Worm (Caenorhabditis elegans) whole organism, L3 larva: ENCODE data around the gene C08F8.9.

Source experiments
- R02D3.7 ChIP-seq: fragments of 150-350 bp; optimal IDR thresholded peaks from 2 replicates; lab custom pipeline; 2014; ENCODE audit warnings: missing biosample characterization, missing genetic modification characterization
- ceh-82 ChIP-seq: fragments of 150-350 bp; optimal IDR thresholded peaks from 2 replicates; lab custom pipeline; 2014; ENCODE audit warnings: missing biosample characterization, missing genetic modification characterization
- fos-1 ChIP-seq: fragments of 150-350 bp; optimal IDR thresholded peaks from 2 replicates; lab custom pipeline; 2014; ENCODE audit warnings: missing biosample characterization, missing genetic modification characterization
- lin-15B ChIP-seq: fragments of 150-350 bp; optimal IDR thresholded peaks from 2 replicates; lab custom pipeline; 2014; ENCODE audit warnings: missing biosample characterization, missing genetic modification characterization
- lin-39 ChIP-seq: fragments of 150-350 bp; optimal IDR thresholded peaks from 2 replicates; lab custom pipeline; 2018; ENCODE audit warnings: missing biosample characterization, missing genetic modification reagents, missing genetic modification characterization
- mml-1 ChIP-seq: fragments of 150-350 bp; sonication (generic microtip); optimal IDR thresholded peaks from 3 replicates; lab custom pipeline; 2014; ENCODE audit warnings: missing biosample characterization, missing genetic modification characterization
- nhr-11 ChIP-seq: fragments of 150-350 bp; optimal IDR thresholded peaks from 2 replicates; lab custom pipeline; 2014; ENCODE audit warnings: missing biosample characterization, missing genetic modification characterization
- nhr-237 ChIP-seq: fragments of 150-350 bp; optimal IDR thresholded peaks from 2 replicates; lab custom pipeline; 2014; ENCODE audit warnings: missing biosample characterization, missing genetic modification characterization
- pha-4 ChIP-seq: fragments of 150-350 bp; optimal IDR thresholded peaks from 2 replicates; lab custom pipeline; 2014; ENCODE audit warnings: missing biosample characterization, missing genetic modification reagents, missing genetic modification characterization
- pqm-1 ChIP-seq: fragments of 150-350 bp; optimal IDR thresholded peaks from 2 replicates; lab custom pipeline; 2017; ENCODE audit warnings: missing biosample characterization, missing genetic modification characterization, inconsistent platforms
- tbx-2 ChIP-seq: sonication (generic microtip); optimal IDR thresholded peaks from 2 replicates; lab custom pipeline; 2016; ENCODE audit warnings: mild to moderate bottlenecking, missing genetic modification characterization, missing compliant biosample characterization

DNA sequence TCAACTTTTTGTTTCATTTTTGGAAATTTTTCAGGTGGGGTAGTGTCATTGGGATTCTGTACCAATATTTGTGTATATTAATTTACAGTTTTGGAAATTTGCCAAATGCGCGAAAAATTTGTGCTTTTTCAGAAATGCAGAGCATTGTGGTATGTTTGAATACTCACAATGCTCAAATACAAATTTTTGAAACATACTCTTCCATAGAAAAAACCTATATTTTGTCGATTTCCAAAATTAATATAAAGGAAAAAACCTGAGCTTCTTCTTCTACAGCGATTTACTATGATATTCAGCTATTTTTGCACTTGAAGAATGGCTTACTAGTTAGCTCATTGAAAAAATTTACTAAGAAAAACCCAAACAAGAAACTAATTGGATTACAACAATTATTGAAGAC is 34.6 kb upstream of the C08F8.9 start:
- no peak for TF ChIP-seq nhr-11 (tag; lab: Kevin White, UChicago)
- TF ChIP-seq lin-39 = no peak
- no peak for TF ChIP-seq mml-1 (tag; lab: Kevin White, UChicago)
- TF ChIP-seq tbx-2 (tag; lab: Kevin White, UChicago) = no peak
- no peak for TF ChIP-seq R02D3.7 (tag; lab: Kevin White, UChicago)
- no peak for TF ChIP-seq lin-15B (tag; lab: Kevin White, UChicago)
- no peak for TF ChIP-seq pqm-1
- no peak for TF ChIP-seq ceh-82 (tag; lab: Kevin White, UChicago)
- no peak for TF ChIP-seq nhr-237
- TF ChIP-seq fos-1 (tag; lab: Kevin White, UChicago) = no peak
- no peak for TF ChIP-seq pha-4
